Fruit fly (Drosophila melanogaster): ENCODE data around the gene CG10581.

The CG10581 gene

dm6 chr3L:20987895-20988294 is 46.1 kb downstream of the CG10581 start:
- no peak for TF ChIP-seq CG8478 (optimal IDR thresholded peaks at IDR 0.05)
- TF ChIP-seq CTCF (optimal IDR thresholded peaks at IDR 0.05), result no peak

- TF ChIP-seq CG8478 (optimal IDR thresholded peaks at IDR 0.05) (no peak), CTCF (optimal IDR thresholded peaks at IDR 0.05) (no peak)
Observed at dm6 chr3L:20986929-20987363, 47.1 kb downstream of the CG10581 start.

dm6 chr3L:20984414-20985208 is 49.4 kb downstream of the CG10581 start:
- TF ChIP-seq CTCF (optimal IDR thresholded peaks at IDR 0.05) (no peak), CG8478 (optimal IDR thresholded peaks at IDR 0.05) (no peak)

Data from S2 (cell line).